Worm (Caenorhabditis elegans) whole organism, early embryonic: ENCODE results near the gene cutl-11.

ENCODE experiments used
- aly-1 ChIP-seq: sonication (generic microtip); optimal IDR thresholded peaks from 2 replicates; lab custom pipeline; 2016; ENCODE audit warnings: missing genetic modification characterization, missing compliant biosample characterization
- ama-1 ChIP-seq: fragments of 150-350 bp; optimal IDR thresholded peaks from 2 replicates; lab custom pipeline; 2014
- ceh-36 ChIP-seq: sonication (generic microtip); optimal IDR thresholded peaks from 2 replicates; lab custom pipeline; 2016; ENCODE audit warnings: missing genetic modification characterization, inconsistent platforms, missing compliant biosample characterization

DNA sequence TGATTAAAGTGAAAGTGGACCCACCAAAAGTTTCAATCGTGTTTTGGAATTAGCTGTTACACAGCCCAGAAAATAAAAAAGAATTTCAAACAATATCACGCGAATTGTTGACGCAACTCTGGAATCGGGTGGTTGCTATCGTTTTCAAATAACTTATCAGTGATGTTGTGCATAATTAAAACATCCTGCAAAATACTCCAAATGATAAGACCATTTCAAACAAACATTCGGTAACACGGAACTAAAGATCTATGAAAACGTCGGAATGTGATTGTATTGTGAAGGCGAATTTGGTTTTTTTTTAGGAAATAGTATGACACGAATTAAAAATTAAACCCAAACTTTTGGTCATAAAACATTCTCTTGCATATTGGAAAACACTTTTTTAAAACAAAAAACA is 22.1 kb downstream of the cutl-11 start, which contains the start of gene spp-30:
- no peak for TF ChIP-seq ceh-36
- TF ChIP-seq ama-1 (lab: Kevin White, UChicago): no peak
- TF ChIP-seq aly-1 (tag; lab: Kevin White, UChicago): no peak
